Fruit fly (Drosophila melanogaster) whole organism, wandering third instar larva: ENCODE results near the gene CG33630.

Experiments used
- Abd-B ChIP-seq: fragments of >200 bp; optimal IDR thresholded peaks from 2 replicates; lab custom pipeline; 2017; ENCODE audit warnings: missing biosample characterization, missing genetic modification characterization
- CG32264 ChIP-seq: fragments of 200-800 bp; sonication (Bioruptor generic); optimal IDR thresholded peaks from 2 replicates; lab custom pipeline; 2016; ENCODE audit warnings: missing biosample characterization, missing genetic modification characterization
- CrebA ChIP-seq: fragments of 200-800 bp; sonication (Bioruptor generic); optimal IDR thresholded peaks from 2 replicates; lab custom pipeline; 2016; ENCODE audit warnings: missing biosample characterization, mild to moderate bottlenecking, missing genetic modification characterization, borderline replicate concordance
- Dfd ChIP-seq: fragments of >200 bp; optimal IDR thresholded peaks from 2 replicates; lab custom pipeline; 2017; ENCODE audit warnings: missing biosample characterization, missing genetic modification characterization
- Dif ChIP-seq: fragments of 200-275, 200-300 bp; sonication (Bioruptor generic); optimal IDR thresholded peaks from 2 replicates; lab custom pipeline; 2018; ENCODE audit warnings: missing biosample characterization, missing genetic modification characterization; ENCODE audit not compliant: partially characterized antibody
- GATAd ChIP-seq: sonication (Bioruptor generic); optimal IDR thresholded peaks from 2 replicates; lab custom pipeline; 2016; ENCODE audit warnings: missing biosample characterization, missing genetic modification characterization
- HLH106 ChIP-seq: fragments of 200-800 bp; optimal IDR thresholded peaks from 3 replicates; lab custom pipeline; 2019; ENCODE audit warnings: missing biosample characterization, mild to moderate bottlenecking, missing genetic modification characterization, moderate library complexity
- Hnf4 ChIP-seq: fragments of 200-800 bp; sonication (Bioruptor generic); optimal IDR thresholded peaks from 2 replicates; lab custom pipeline; 2016; ENCODE audit warnings: missing biosample characterization, mild to moderate bottlenecking, missing genetic modification characterization
- Hr78 ChIP-seq: fragments of >200 bp; optimal IDR thresholded peaks from 2 replicates; lab custom pipeline; 2017; ENCODE audit warnings: missing biosample characterization, missing genetic modification characterization
- Mio ChIP-seq: sonication (Bioruptor generic); optimal IDR thresholded peaks from 2 replicates; lab custom pipeline; 2016; ENCODE audit warnings: missing biosample characterization, missing genetic modification characterization
- Myc ChIP-seq: fragments of >200 bp; optimal IDR thresholded peaks from 2 replicates; lab custom pipeline; 2017
- N ChIP-seq: fragments of >200 bp; optimal IDR thresholded peaks from 2 replicates; lab custom pipeline; 2018; ENCODE audit warnings: missing biosample characterization, missing external identifiers, missing genetic modification characterization
- OdsH ChIP-seq: fragments of 200-800 bp; sonication (Bioruptor generic); optimal IDR thresholded peaks from 2 replicates; lab custom pipeline; 2016; ENCODE audit warnings: missing biosample characterization, mild to moderate bottlenecking, missing genetic modification characterization
- Sp1 ChIP-seq: fragments of 200-800 bp; sonication (Bioruptor generic); optimal IDR thresholded peaks from 3 replicates; lab custom pipeline; 2019; ENCODE audit warnings: missing biosample characterization, mild to moderate bottlenecking, missing genetic modification characterization, moderate library complexity
- Vsx2 ChIP-seq: fragments of 200-300, 225-300 bp; sonication (Bioruptor generic); optimal IDR thresholded peaks from 2 replicates; lab custom pipeline; 2018; ENCODE audit warnings: missing biosample characterization, missing genetic modification characterization; ENCODE audit not compliant: partially characterized antibody
- br ChIP-seq: fragments of 200-800 bp; sonication (Bioruptor generic); optimal IDR thresholded peaks from 2 replicates; lab custom pipeline; 2016; ENCODE audit warnings: missing biosample characterization, missing genetic modification characterization
- brk ChIP-seq: fragments of 200-800 bp; sonication (Bioruptor generic); optimal IDR thresholded peaks from 2 replicates; lab custom pipeline; 2016; ENCODE audit warnings: missing biosample characterization, mild to moderate bottlenecking, missing genetic modification characterization
- dl ChIP-seq, 2 experiments: fragments of 175-275, 200-275 bp in 1 of 2; fragments of 200-275 bp in 1 of 2; sonication (Bioruptor generic); optimal IDR thresholded peaks; lab custom pipeline; 2018; ENCODE audit warnings: mild to moderate bottlenecking in 2 of 2, missing biosample characterization in 2 of 2, missing genetic modification characterization in 2 of 2, moderate library complexity in 2 of 2; ENCODE audit not compliant: partially characterized antibody in 2 of 2, insufficient read depth in 1 of 2
- dmrt93B ChIP-seq: fragments of 200-800 bp; sonication (Bioruptor generic); optimal IDR thresholded peaks from 2 replicates; lab custom pipeline; 2018; ENCODE audit warnings: missing biosample characterization, mild to moderate bottlenecking, missing genetic modification characterization
- dsf ChIP-seq: sonication (Bioruptor generic); optimal IDR thresholded peaks from 2 replicates; lab custom pipeline; 2016; ENCODE audit warnings: missing biosample characterization, missing genetic modification characterization, borderline replicate concordance
- foxo ChIP-seq, 2 experiments: fragments of 200-800 bp; sonication (Bioruptor generic); optimal IDR thresholded peaks; 2 replicates in 1 of 2; 3 replicates in 1 of 2; lab custom pipeline; 2016 to 2017; ENCODE audit warnings: missing biosample characterization in 2 of 2, missing genetic modification characterization in 2 of 2
- fru ChIP-seq: fragments of 200-800 bp; sonication (Bioruptor generic); optimal IDR thresholded peaks from 3 replicates; lab custom pipeline; 2016; ENCODE audit warnings: missing biosample characterization, mild to moderate bottlenecking, missing genetic modification characterization
- lola ChIP-seq: fragments of >200 bp; optimal IDR thresholded peaks from 2 replicates; lab custom pipeline; 2017; ENCODE audit warnings: missing biosample characterization, missing genetic modification characterization
- pan ChIP-seq: fragments of >200 bp; optimal IDR thresholded peaks from 2 replicates; lab custom pipeline; 2017
- psq ChIP-seq: fragments of 200-800 bp; sonication (Bioruptor generic); optimal IDR thresholded peaks from 3 replicates; lab custom pipeline; 2017; ENCODE audit warnings: missing biosample characterization, mild to moderate bottlenecking, missing genetic modification characterization, moderate library complexity
- rgr ChIP-seq: fragments of 200-800 bp; sonication (Bioruptor generic); optimal IDR thresholded peaks from 3 replicates; lab custom pipeline; 2016; ENCODE audit warnings: missing biosample characterization, mild to moderate bottlenecking, missing genetic modification characterization
- sage ChIP-seq: fragments of 200-800 bp; sonication (Bioruptor generic); optimal IDR thresholded peaks from 2 replicates; lab custom pipeline; 2016; ENCODE audit warnings: missing biosample characterization, mild to moderate bottlenecking, missing genetic modification characterization
- sv ChIP-seq: fragments of 200-800 bp; sonication (Bioruptor generic); optimal IDR thresholded peaks from 3 replicates; lab custom pipeline; 2016; ENCODE audit warnings: missing biosample characterization, missing genetic modification characterization
- tai ChIP-seq: sonication (Bioruptor generic); optimal IDR thresholded peaks from 2 replicates; lab custom pipeline; 2016; ENCODE audit warnings: missing biosample characterization, missing genetic modification characterization
- usp ChIP-seq: fragments of >200 bp; optimal IDR thresholded peaks from 2 replicates; lab custom pipeline; 2017; ENCODE audit warnings: missing biosample characterization, missing genetic modification characterization
- woc ChIP-seq: sonication (Bioruptor generic); optimal IDR thresholded peaks from 2 replicates; lab custom pipeline; 2016; ENCODE audit warnings: missing biosample characterization, mild to moderate bottlenecking, missing genetic modification characterization

CG33630 gene

DNA sequence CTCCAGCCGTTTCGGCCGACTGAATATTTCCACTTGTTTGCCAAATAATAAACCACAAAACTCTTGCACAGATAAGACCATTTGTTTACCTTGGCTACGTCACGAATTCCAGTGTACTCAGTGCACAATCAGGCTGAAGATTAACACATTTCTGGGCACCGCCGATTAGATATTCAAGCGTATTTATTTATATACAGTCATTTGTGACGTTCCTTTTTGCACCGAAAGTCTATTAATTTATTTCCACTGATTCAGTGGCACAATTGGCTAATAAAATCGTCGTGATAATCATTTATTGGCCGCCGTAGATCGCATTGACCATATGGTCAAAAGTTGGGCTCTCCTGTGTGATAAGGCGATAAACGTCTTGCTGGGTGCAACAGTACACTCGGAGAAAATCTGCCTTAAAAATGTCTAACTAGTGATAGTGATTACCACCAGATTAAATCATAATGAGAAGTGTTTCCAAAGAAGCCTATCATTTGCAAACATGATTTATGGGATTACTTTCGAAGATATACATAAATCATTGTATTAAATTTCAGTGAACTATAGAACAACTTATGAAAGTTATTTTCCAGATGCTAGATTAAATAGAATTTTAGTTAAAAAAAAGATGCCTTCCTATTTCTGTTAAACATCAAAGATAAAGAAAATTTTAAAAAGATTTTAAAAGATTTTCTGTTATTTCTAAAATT, 8.0 kb upstream of the CG33630 start (continued):
- TF ChIP-seq Dfd (GFP tag; lab: Kevin White, UChicago) = no peak
- TF ChIP-seq foxo (GFP tag; optimal IDR thresholded peaks at IDR 0.05; lab: Kevin White, UChicago) = peak; percentile 2 to 27
- no peak for TF ChIP-seq Mio (GFP tag; lab: Kevin White, UChicago)
- TF ChIP-seq brk (GFP tag; lab: Kevin White, UChicago) = peak; percentile 39
- peak; percentile 77 for TF ChIP-seq Vsx2
- no peak for TF ChIP-seq Hnf4
- no peak for TF ChIP-seq CG32264 (GFP tag; lab: Kevin White, UChicago)
- no peak for TF ChIP-seq Abd-B (GFP tag; lab: Kevin White, UChicago)

DNA sequence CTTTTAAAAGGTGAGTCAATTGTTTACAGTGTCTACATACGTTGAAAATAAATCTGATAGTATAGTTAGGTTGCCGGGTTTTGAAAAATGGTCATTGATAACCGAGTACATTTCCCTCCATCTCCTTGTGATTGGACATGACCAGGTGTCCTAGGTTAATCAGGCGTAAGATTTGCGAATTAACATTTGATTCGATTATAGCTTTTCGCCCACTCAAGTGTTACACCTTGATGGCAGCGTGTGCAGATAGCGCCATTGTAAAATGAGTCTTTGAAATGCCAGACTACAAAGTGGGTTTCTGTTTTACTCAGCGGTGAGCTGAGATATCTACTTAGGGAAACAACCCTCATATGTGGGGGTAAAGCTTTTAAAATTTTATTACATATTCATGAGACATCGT, 7.4 kb upstream of the CG33630 start:
- no peak for TF ChIP-seq br (GFP tag; lab: Kevin White, UChicago)
- no peak for TF ChIP-seq psq (GFP tag; lab: Kevin White, UChicago)
- no peak for TF ChIP-seq Hnf4
- no peak for TF ChIP-seq Sp1 (GFP tag; lab: Kevin White, UChicago)
- no peak for TF ChIP-seq GATAd
- TF ChIP-seq Hr78 = no peak
- no peak for TF ChIP-seq fru (GFP tag; lab: Kevin White, UChicago)
- TF ChIP-seq rgr (GFP tag; lab: Kevin White, UChicago) = no peak
- no peak for TF ChIP-seq usp (GFP tag; lab: Kevin White, UChicago)
- TF ChIP-seq sage (GFP tag; lab: Kevin White, UChicago) = no peak
- TF ChIP-seq dsf (GFP tag; lab: Kevin White, UChicago) = no peak
- no peak for TF ChIP-seq Dif (GFP tag; lab: Kevin White, UChicago)
- no peak for TF ChIP-seq CG32264 (GFP tag; lab: Kevin White, UChicago)
- no peak for TF ChIP-seq tai (GFP tag; lab: Kevin White, UChicago)
- TF ChIP-seq brk (GFP tag; lab: Kevin White, UChicago) = no peak
- TF ChIP-seq foxo (GFP tag; optimal IDR thresholded peaks at IDR 0.05; lab: Kevin White, UChicago) = no peak
- no peak for TF ChIP-seq OdsH (GFP tag; lab: Kevin White, UChicago)
- no peak for TF ChIP-seq sv (GFP tag; lab: Kevin White, UChicago)
- TF ChIP-seq, all 38 proteins: peak for 0

DNA sequence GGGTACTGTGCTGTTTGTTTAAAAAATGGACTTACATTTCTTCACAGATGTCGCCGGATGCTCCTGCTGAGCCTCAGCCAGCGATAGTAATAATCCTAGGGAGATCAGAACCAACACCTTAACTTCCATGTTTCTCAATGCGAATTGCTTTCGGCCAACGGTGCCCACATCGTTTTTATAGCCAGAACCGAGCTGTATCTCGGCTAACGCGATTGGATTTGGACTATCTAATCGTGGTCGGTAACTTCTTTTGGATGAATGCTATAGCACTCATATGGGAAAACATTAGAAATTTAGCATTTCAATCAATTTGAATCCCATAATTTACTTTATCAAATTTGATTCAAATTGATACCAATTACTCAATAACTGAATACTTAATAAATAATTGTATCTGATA, 6.5 kb upstream of the CG33630 start, which contains the start of gene Npc2d:
Gene Npc2d (minus strand): TSS at position 133 of the 400 bp plus-strand sequence.
- TF ChIP-seq pan (lab: Kevin White, UChicago) (no peak), Abd-B (GFP tag; lab: Kevin White, UChicago) (no peak), Hnf4 (no peak), HLH106 (no peak), CG32264 (GFP tag; lab: Kevin White, UChicago) (no peak), sv (GFP tag; lab: Kevin White, UChicago) (no peak), tai (GFP tag; lab: Kevin White, UChicago) (no peak), N (GFP tag; lab: Kevin White, UChicago) (no peak), Myc (lab: Kevin White, UChicago) (no peak), Sp1 (GFP tag; lab: Kevin White, UChicago) (no peak)

DNA sequence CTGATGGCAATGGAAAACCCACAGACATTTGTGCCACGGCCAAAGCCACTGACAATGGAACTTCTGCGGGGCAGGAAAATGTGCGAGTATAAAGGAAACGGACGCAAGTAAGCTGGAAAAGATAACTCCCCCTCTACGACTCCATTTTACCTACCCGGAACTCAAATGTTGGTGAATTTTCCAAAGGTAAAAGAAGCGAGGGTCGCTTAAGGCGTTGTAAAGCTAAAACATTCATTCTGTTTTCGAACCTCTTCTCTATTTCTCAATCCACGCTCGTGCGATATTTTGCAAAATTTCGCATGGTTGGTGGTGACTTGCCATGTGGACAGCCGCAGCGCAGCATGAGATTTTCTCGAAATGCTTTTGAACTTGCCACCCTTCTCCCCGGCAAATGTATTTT, 5.8 kb upstream of the CG33630 start:
- TF ChIP-seq Dif (GFP tag; lab: Kevin White, UChicago) = no peak
- TF ChIP-seq woc (GFP tag; lab: Kevin White, UChicago) = no peak
- no peak for TF ChIP-seq Myc (lab: Kevin White, UChicago)
- no peak for TF ChIP-seq Hr78
- no peak for TF ChIP-seq OdsH (GFP tag; lab: Kevin White, UChicago)
- no peak for TF ChIP-seq dl (GFP tag; optimal IDR thresholded peaks at IDR 0.05; lab: Kevin White, UChicago; ENCODE audit: insufficient read depth in 1 of 2, partially characterized antibody in 2 of 2)
- no peak for TF ChIP-seq N (GFP tag; lab: Kevin White, UChicago)
- TF ChIP-seq Hnf4 = no peak
- no peak for TF ChIP-seq CrebA (GFP tag; lab: Kevin White, UChicago)
- TF ChIP-seq sv (GFP tag; lab: Kevin White, UChicago) = no peak
- TF ChIP-seq dmrt93B (GFP tag; lab: Kevin White, UChicago) = no peak

DNA sequence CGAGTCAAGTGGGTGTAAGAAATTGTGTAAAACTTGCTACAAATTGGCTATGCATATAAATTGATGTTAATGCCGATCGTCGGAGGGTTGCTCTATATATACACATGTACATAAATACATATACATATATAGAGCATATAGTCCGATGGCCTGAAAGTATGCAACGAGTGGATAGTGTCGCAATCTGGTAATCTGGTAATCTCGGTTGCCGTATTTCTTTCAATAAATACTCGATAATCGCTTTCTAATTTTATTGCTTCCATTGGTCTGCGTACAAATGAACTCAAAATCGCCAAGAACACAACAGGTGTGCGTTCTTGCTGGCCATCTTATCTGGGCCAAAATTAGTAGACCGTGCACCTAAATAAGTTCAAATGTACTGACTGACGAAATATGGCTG, 3.1 kb upstream of the CG33630 start:
- TF ChIP-seq CrebA (GFP tag; lab: Kevin White, UChicago) = no peak
- no peak for TF ChIP-seq Sp1 (GFP tag; lab: Kevin White, UChicago)
- TF ChIP-seq brk (GFP tag; lab: Kevin White, UChicago) = no peak
- no peak for TF ChIP-seq psq (GFP tag; lab: Kevin White, UChicago)
- no peak for TF ChIP-seq Hr78
- no peak for TF ChIP-seq tai (GFP tag; lab: Kevin White, UChicago)
- no peak for TF ChIP-seq lola (GFP tag; lab: Kevin White, UChicago)
- no peak for TF ChIP-seq Myc (lab: Kevin White, UChicago)
- TF ChIP-seq N (GFP tag; lab: Kevin White, UChicago) = no peak
- no peak for TF ChIP-seq dl (GFP tag; optimal IDR thresholded peaks at IDR 0.05; lab: Kevin White, UChicago; ENCODE audit: insufficient read depth in 1 of 2, partially characterized antibody in 2 of 2)
- no peak for TF ChIP-seq Vsx2
- no peak for TF ChIP-seq GATAd
